Fruit fly (Drosophila melanogaster) whole organism: ENCODE results near the gene Pp2C1.

ENCODE experiments used
- CG8478 ChIP-seq: fragments of >200 bp; optimal IDR thresholded peaks from 2 replicates; lab custom pipeline; 2018; ENCODE audit warnings: inconsistent platforms
- Dll ChIP-seq: fragments of >200 bp; optimal IDR thresholded peaks from 2 replicates; lab custom pipeline; 2017
- EcR ChIP-seq, 2 experiments: fragments of >200 bp; optimal IDR thresholded peaks; 2 replicates each; lab custom pipeline; 2017; ENCODE audit warnings: missing biosample characterization in 2 of 2, missing genetic modification characterization in 2 of 2, missing genetic modification reagents in 2 of 2
- pan ChIP-seq: fragments of >200 bp; optimal IDR thresholded peaks from 2 replicates; lab custom pipeline; 2017
- psq ChIP-seq: fragments of >200 bp; optimal IDR thresholded peaks from 2 replicates; lab custom pipeline; 2017
- usp ChIP-seq: fragments of >200 bp; optimal IDR thresholded peaks from 2 replicates; lab custom pipeline; 2017; ENCODE audit warnings: missing biosample characterization, missing genetic modification characterization, mixed read lengths

DNA sequence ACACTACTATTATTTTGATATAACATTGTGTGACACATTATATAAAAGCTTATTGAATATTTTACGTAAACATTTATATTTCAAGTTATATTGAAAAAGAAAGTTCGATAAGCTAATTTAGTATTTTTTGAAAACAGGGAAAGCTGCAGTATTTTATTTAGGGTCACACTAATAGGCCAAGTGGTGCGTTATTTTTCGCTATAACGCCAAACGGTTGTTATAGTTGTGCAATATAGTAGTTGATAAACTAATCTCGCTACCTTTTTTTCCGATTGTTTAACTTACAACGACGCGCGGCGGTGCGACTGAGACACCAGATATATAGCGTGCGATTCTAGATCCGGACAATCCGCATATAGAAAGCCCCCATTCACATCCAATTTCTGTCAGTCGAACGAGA is 15.4 kb upstream of the Pp2C1 start, which contains the start of gene Pdha:
- no peak for TF ChIP-seq psq (lab: Kevin White, UChicago)
- TF ChIP-seq usp (GFP tag; lab: Kevin White, UChicago): no peak
- no peak for TF ChIP-seq Dll
- TF ChIP-seq EcR (GFP tag; optimal IDR thresholded peaks at IDR 0.05; lab: Kevin White, UChicago): no peak
- TF ChIP-seq pan (lab: Kevin White, UChicago): no peak
- no peak for TF ChIP-seq CG8478 (lab: Kevin White, UChicago)
